Worm (Caenorhabditis elegans) whole organism, L4/young adult: Measurements from ENCODE around the gene srd-21.

Experiments used
- W03F9.2 ChIP-seq: fragments of 150-350 bp; optimal IDR thresholded peaks from 2 replicates; lab custom pipeline; 2014; ENCODE audit warnings: missing biosample characterization, missing genetic modification characterization
- him-1 ChIP-seq: sonication (generic microtip); optimal IDR thresholded peaks from 2 replicates; lab custom pipeline; 2016; ENCODE audit warnings: missing genotype, missing genetic modification reagents, missing genetic modification characterization, missing compliant biosample characterization

- TF ChIP-seq him-1 (tag; lab: Kevin White, UChicago) = no peak
- TF ChIP-seq W03F9.2 (tag; lab: Kevin White, UChicago) = no peak
These were observed 41.5 kb downstream of the srd-21 start, which contains the start of gene str-61 for ce11 chrV:16671190-16671589.
